Fruit fly (Drosophila melanogaster): ENCODE results near the gene Or83a.

- TF ChIP-seq D1 (tag; optimal IDR thresholded peaks at IDR 0.05) (no peak), Snoo (tag; optimal IDR thresholded peaks at IDR 0.05) (no peak), CG10348 (GFP tag; IDR thresholded peaks at IDR 0.05) (no peak)
These were observed 3.8 kb downstream of the Or83a start for dm6 chr3R:5395210-5395609.

Data from whole organism, pupa.